Fruit fly (Drosophila melanogaster): Measurements from ENCODE around the gene Rpt4R.

Gene Rpt4R

DNA sequence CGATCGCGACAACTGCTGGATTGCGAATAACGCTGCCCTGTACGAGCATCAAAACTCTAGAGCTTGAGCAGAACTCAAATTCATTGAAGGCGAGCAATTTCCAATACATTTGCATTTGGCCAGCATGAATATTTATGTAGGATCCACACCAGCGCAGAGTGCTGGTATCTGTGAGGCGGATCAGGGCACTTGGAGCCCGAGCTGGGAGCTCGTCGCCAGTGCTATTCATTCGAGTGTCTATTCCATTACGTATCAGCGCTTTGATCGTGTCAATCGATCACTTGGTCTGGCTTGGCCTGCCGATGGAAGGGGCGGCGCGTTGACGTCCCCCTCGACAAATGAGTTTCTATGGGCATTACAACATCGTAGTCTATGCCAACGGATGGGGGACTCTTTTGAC lies 24.4 kb downstream of the Rpt4R start, which contains the start of gene prc (continued):
- TF ChIP-seq sug (tag; optimal IDR thresholded peaks at IDR 0.05) (peak; percentile 22), CG10543 (GFP tag; optimal IDR thresholded peaks at IDR 0.05) (peak; percentile 53), trem (tag; optimal IDR thresholded peaks at IDR 0.05) (no peak)

DNA sequence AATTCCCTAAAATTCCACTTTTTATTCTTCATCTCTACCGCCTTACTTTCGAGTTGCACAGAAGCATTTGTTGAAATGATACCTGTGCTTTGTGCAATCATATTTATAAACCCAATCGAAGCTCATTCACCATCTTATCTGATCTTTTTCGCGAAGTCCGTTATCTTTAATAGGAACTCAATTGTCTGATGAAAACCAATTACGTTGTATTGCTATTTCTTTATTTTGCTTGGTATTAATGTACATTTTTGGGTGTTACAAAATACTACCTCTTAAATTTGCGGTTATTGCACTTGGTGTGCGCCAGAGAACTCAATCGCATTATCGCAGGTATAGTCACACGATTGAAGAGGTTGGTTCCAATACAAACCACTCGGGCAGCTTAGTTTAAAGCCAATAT lies 31.2 kb downstream of the Rpt4R start, which contains the start of gene Muc68E:
TSS of gene Muc68E (minus strand) at position 101 of the 400 bp plus-strand sequence.
- TF ChIP-seq CG2202 (tag; optimal IDR thresholded peaks at IDR 0.05) (no peak), gce (GFP tag; IDR thresholded peaks at IDR 0.05) (no peak), Hsf (GFP tag; optimal IDR thresholded peaks at IDR 0.05) (no peak), jumu (GFP tag; optimal IDR thresholded peaks at IDR 0.05) (no peak), CG3838 (GFP tag; optimal IDR thresholded peaks at IDR 0.05) (no peak), Chrac-16 (GFP tag; optimal IDR thresholded peaks at IDR 0.05) (no peak), CG14667 (GFP tag; IDR thresholded peaks at IDR 0.05) (no peak)

dm6 chr3L:11973690-11974089 lies 32.0 kb downstream of the Rpt4R start, which contains the start of gene CG42397:
Gene CG42397, minus strand, starts transcription at chr3L:11973790.
- TF ChIP-seq CG10267 (tag; optimal IDR thresholded peaks at IDR 0.05) (no peak), emc (GFP tag; optimal IDR thresholded peaks at IDR 0.05) (no peak), D19B (GFP tag; optimal IDR thresholded peaks at IDR 0.05) (peak; percentile 39)

DNA sequence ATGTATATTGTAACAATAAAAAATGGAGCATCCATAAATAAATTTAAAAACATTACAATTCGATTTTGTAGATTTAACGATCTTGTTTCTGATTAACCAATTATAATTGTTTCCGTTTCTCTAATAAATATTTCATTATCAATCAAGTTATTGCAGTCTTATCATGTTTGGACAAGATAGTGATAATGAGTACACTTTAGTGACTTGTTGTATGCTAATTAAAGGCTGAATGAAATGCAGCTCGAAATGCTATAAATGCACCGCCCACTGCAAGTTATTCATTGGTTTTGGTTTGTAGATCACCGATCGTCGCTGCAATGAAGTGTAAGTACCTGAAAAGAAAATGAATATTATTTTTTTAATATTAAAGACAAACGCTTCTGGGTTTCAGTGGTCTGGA lies 32.9 kb downstream of the Rpt4R start, which contains the start of gene CG14125:
TSS of gene CG14125 (plus strand) at position 301 of the 400 bp plus-strand sequence.
- no peak for TF ChIP-seq ara (GFP tag; IDR thresholded peaks at IDR 0.05)
- TF ChIP-seq Fer3 (tag; optimal IDR thresholded peaks at IDR 0.05) = no peak
- no peak for TF ChIP-seq CG13775 (GFP tag; optimal IDR thresholded peaks at IDR 0.05)
- no peak for TF ChIP-seq CG12659 (GFP tag; optimal IDR thresholded peaks at IDR 0.05)
- no peak for TF ChIP-seq CG2712 (tag; optimal IDR thresholded peaks at IDR 0.05)

- TF ChIP-seq Atf-2 (GFP tag; optimal IDR thresholded peaks at IDR 0.05) (no peak), tup (GFP tag; optimal IDR thresholded peaks at IDR 0.05) (no peak), ab (GFP tag; optimal IDR thresholded peaks at IDR 0.05) (no peak), Hr51 (GFP tag; optimal IDR thresholded peaks at IDR 0.05) (no peak)
Observed at dm6 chr3L:11975811-11976210, 34.1 kb downstream of the Rpt4R start, which contains the start of gene CG43896. Gene CG43896, plus strand, starts transcription at chr3L:11976111.

- no peak for TF ChIP-seq corto (GFP tag; optimal IDR thresholded peaks at IDR 0.05)
- no peak for TF ChIP-seq Med (GFP tag)
- no peak for TF ChIP-seq CG13775 (GFP tag; optimal IDR thresholded peaks at IDR 0.05)
- no peak for TF ChIP-seq HmgD (GFP tag; optimal IDR thresholded peaks at IDR 0.05)
- TF ChIP-seq tx (GFP tag; optimal IDR thresholded peaks at IDR 0.05) = no peak
- TF ChIP-seq CG11696 (GFP tag; IDR thresholded peaks at IDR 0.05) = no peak
- peak; percentile 83 for TF ChIP-seq Ets65A (GFP tag)
- TF ChIP-seq CG6654 (GFP tag; optimal IDR thresholded peaks at IDR 0.05) = no peak
- no peak for TF ChIP-seq CG12391 (tag; optimal IDR thresholded peaks at IDR 0.05)
Observed at dm6 chr3L:11984606-11985005, 42.9 kb downstream of the Rpt4R start, which contains the start of gene CG6938. Gene CG6938, plus strand, starts transcription at chr3L:11984906.

DNA sequence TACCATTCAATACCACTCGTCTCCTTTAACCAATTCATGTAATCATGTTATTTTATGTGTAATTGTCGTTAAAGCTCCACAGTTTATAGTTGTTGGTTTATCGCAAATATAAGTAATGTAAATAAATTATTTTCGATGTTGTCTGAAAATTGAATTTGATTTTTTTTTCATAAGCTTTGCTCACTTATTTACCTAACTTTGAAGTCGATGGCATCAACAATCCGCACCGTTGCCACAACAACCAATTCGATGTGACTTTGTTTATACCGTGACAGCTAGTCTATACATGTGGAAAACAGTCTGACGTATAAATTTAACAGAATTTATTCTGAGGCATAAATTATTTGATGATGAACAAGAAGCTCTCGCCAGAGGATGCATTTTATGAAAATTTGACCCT lies 48.7 kb downstream of the Rpt4R start, which contains the start of gene CG6931:
TSS of gene CG6931 (plus strand) at position 301 of the 400 bp plus-strand sequence.
- TF ChIP-seq tx (GFP tag; optimal IDR thresholded peaks at IDR 0.05) (no peak), klu (GFP tag; IDR thresholded peaks at IDR 0.05) (no peak), cg (GFP tag; optimal IDR thresholded peaks at IDR 0.05) (no peak), jigr1 (GFP tag; IDR thresholded peaks at IDR 0.05) (no peak), CG7987 (GFP tag; optimal IDR thresholded peaks at IDR 0.05) (no peak), CG2116 (GFP tag; optimal IDR thresholded peaks at IDR 0.05) (no peak), Lim3 (GFP tag; IDR thresholded peaks at IDR 0.05) (no peak), CG2889 (GFP tag; IDR thresholded peaks at IDR 0.05) (no peak), CG11456 (GFP tag; IDR thresholded peaks at IDR 0.05) (no peak), Dbx (GFP tag; IDR thresholded peaks at IDR 0.05) (no peak)

Measured in whole organism, embryonic.